Worm (Caenorhabditis elegans) whole organism, L4/young adult: Measurements from ENCODE around the gene Y42G9A.3.
A peak's percentile ranks its signal among the peaks of the same experiment; 100 is the strongest.

ENCODE experiments used
- W03F9.2 ChIP-seq: fragments of 150-350 bp; optimal IDR thresholded peaks from 2 replicates; lab custom pipeline; 2014; ENCODE audit warnings: missing biosample characterization, missing genetic modification characterization
- dao-5 ChIP-seq: sonication (generic microtip); optimal IDR thresholded peaks from 2 replicates; lab custom pipeline; 2016; ENCODE audit warnings: missing genotype, missing genetic modification characterization, moderate library complexity, missing compliant biosample characterization
- him-1 ChIP-seq: sonication (generic microtip); optimal IDR thresholded peaks from 2 replicates; lab custom pipeline; 2016; ENCODE audit warnings: missing genotype, missing genetic modification reagents, missing genetic modification characterization, missing compliant biosample characterization

Y42G9A.3 gene

ce11 chrIII:6145896-6146295 lies at the start of gene Y42G9A.3:
Y42G9A.3 (plus strand) TSS chrIII:6146258.
- no peak for TF ChIP-seq him-1 (tag; lab: Kevin White, UChicago)
- no peak for TF ChIP-seq dao-5 (tag; lab: Kevin White, UChicago)
- no peak for TF ChIP-seq W03F9.2 (tag; lab: Kevin White, UChicago)

ce11 chrIII:6102762-6103161 lies 43.3 kb upstream of the Y42G9A.3 start, which contains the start of gene C05D10.4:
C05D10.4 (minus strand) TSS chrIII:6102862.
- TF ChIP-seq dao-5 (tag; lab: Kevin White, UChicago) (no peak), W03F9.2 (tag; lab: Kevin White, UChicago) (no peak), him-1 (tag; lab: Kevin White, UChicago) (no peak)

- no peak for TF ChIP-seq dao-5 (tag; lab: Kevin White, UChicago)
- TF ChIP-seq him-1 (tag; lab: Kevin White, UChicago), result no peak
- TF ChIP-seq W03F9.2 (tag; lab: Kevin White, UChicago), result no peak
These were observed 40.2 kb upstream of the Y42G9A.3 start for ce11 chrIII:6105897-6106296.

ce11 chrIII:6110187-6110586 lies 35.9 kb upstream of the Y42G9A.3 start:
- no peak for TF ChIP-seq dao-5 (tag; lab: Kevin White, UChicago)
- no peak for TF ChIP-seq him-1 (tag; lab: Kevin White, UChicago)
- TF ChIP-seq W03F9.2 (tag; lab: Kevin White, UChicago), result no peak

- TF ChIP-seq him-1 (tag; lab: Kevin White, UChicago) (no peak), dao-5 (tag; lab: Kevin White, UChicago) (no peak), W03F9.2 (tag; lab: Kevin White, UChicago) (peak; percentile 36)
These were observed 29.7 kb upstream of the Y42G9A.3 start, which contains the start of gene nmt-1 for ce11 chrIII:6116281-6116886. nmt-1 (minus strand) TSS chrIII:6116331.

- TF ChIP-seq him-1 (tag; lab: Kevin White, UChicago), result no peak
- no peak for TF ChIP-seq dao-5 (tag; lab: Kevin White, UChicago)
- TF ChIP-seq W03F9.2 (tag; lab: Kevin White, UChicago), result no peak
These were observed 29.1 kb upstream of the Y42G9A.3 start for ce11 chrIII:6116981-6117380.

- TF ChIP-seq W03F9.2 (tag; lab: Kevin White, UChicago) (no peak), dao-5 (tag; lab: Kevin White, UChicago) (no peak), him-1 (tag; lab: Kevin White, UChicago) (no peak)
These were observed 27.7 kb upstream of the Y42G9A.3 start, which contains the start of gene kin-18 for ce11 chrIII:6118320-6118719. kin-18 (plus strand) TSS chrIII:6118620.

ce11 chrIII:6120990-6121389 lies 25.1 kb upstream of the Y42G9A.3 start:
- TF ChIP-seq W03F9.2 (tag; lab: Kevin White, UChicago), result no peak

- no peak for TF ChIP-seq W03F9.2 (tag; lab: Kevin White, UChicago)
- no peak for TF ChIP-seq dao-5 (tag; lab: Kevin White, UChicago)
- no peak for TF ChIP-seq him-1 (tag; lab: Kevin White, UChicago)
These were observed 22.4 kb upstream of the Y42G9A.3 start for ce11 chrIII:6123647-6124046.

- TF ChIP-seq W03F9.2 (tag; lab: Kevin White, UChicago), result no peak
- no peak for TF ChIP-seq dao-5 (tag; lab: Kevin White, UChicago)
- TF ChIP-seq him-1 (tag; lab: Kevin White, UChicago), result no peak
These were observed 14.0 kb upstream of the Y42G9A.3 start for ce11 chrIII:6132068-6132467.

- TF ChIP-seq him-1 (tag; lab: Kevin White, UChicago), result peak; percentile 80
These were observed 12.7 kb upstream of the Y42G9A.3 start for ce11 chrIII:6133389-6133789.

- no peak for TF ChIP-seq W03F9.2 (tag; lab: Kevin White, UChicago)
- TF ChIP-seq him-1 (tag; lab: Kevin White, UChicago), result no peak
- no peak for TF ChIP-seq dao-5 (tag; lab: Kevin White, UChicago)
These were observed 11.9 kb upstream of the Y42G9A.3 start for ce11 chrIII:6134111-6134510.

- TF ChIP-seq W03F9.2 (tag; lab: Kevin White, UChicago) (no peak), him-1 (tag; lab: Kevin White, UChicago) (peak; percentile 30), dao-5 (tag; lab: Kevin White, UChicago) (no peak)
These were observed 10.8 kb upstream of the Y42G9A.3 start for ce11 chrIII:6135211-6135610.

ce11 chrIII:6136178-6136577 lies 9.9 kb upstream of the Y42G9A.3 start, which contains the start of gene mvk-1:
mvk-1 (minus strand) TSS chrIII:6136278.
- no peak for TF ChIP-seq W03F9.2 (tag; lab: Kevin White, UChicago)
